Fruit fly (Drosophila melanogaster): ENCODE data around the gene CG12268.

The CG12268 gene

dm6 chr3R:23992823-23993797 lies 44.9 kb upstream of the CG12268 start, which contains the start of the genes Epp and Rab7 (continued):
- TF ChIP-seq CG2875 (GFP tag; optimal IDR thresholded peaks at IDR 0.05) (no peak), gcm (GFP tag; optimal IDR thresholded peaks at IDR 0.05) (peak; percentile 76), grau (tag; optimal IDR thresholded peaks at IDR 0.05) (peak; percentile 22), tin (GFP tag; optimal IDR thresholded peaks at IDR 0.05) (peak; percentile 10), CG17802 (tag; optimal IDR thresholded peaks at IDR 0.05) (no peak), tgo (GFP tag; IDR thresholded peaks at IDR 0.05) (no peak), stwl (tag; optimal IDR thresholded peaks at IDR 0.05) (peak; percentile 82), CG8290 (GFP tag; optimal IDR thresholded peaks at IDR 0.05) (peak; percentile 23), CG8290 (tag; optimal IDR thresholded peaks at IDR 0.05) (peak in 1 of 2 experiments; percentile 73), CG34376 (GFP tag; optimal IDR thresholded peaks at IDR 0.05) (peak; percentile 36), mld (GFP tag; IDR thresholded peaks at IDR 0.05; ENCODE audit: partially characterized antibody) (peak; percentile 84; the same call in 2 of the 3 replicates), ash1 (GFP tag; optimal IDR thresholded peaks at IDR 0.05) (peak; percentile 29), sens-2 (GFP tag; IDR thresholded peaks at IDR 0.05) (no peak), hb (GFP tag; IDR thresholded peaks at IDR 0.05; ENCODE audit: partially characterized antibody) (peak; percentile 86), sisA (GFP tag; IDR thresholded peaks at IDR 0.05) (peak; percentile 22; the same call in 1 of the 2 replicates), CG17829 (tag; optimal IDR thresholded peaks at IDR 0.05) (peak; percentile 36), CG13624 (GFP tag; optimal IDR thresholded peaks at IDR 0.05) (peak; percentile 97), CG7357 (GFP tag; IDR thresholded peaks at IDR 0.05) (0 out of 3 replicates have a peak, but pooled peaks have one; percentile 19), Hr51 (GFP tag; optimal IDR thresholded peaks at IDR 0.05) (peak in 1 of 2 experiments; percentile 52), CG11560 (tag; IDR thresholded peaks at IDR 0.05) (no peak), Atf6 (GFP tag; IDR thresholded peaks at IDR 0.05) (no peak), GATAe (GFP tag; conservative IDR thresholded peaks at IDR 0.05) (no peak), CG13123 (GFP tag; optimal IDR thresholded peaks at IDR 0.05) (peak; percentile 3), kay (GFP tag; optimal IDR thresholded peaks at IDR 0.05) (peak; percentile 57), p53 (GFP tag; optimal IDR thresholded peaks at IDR 0.05) (peak; percentile 32), Jarid2 (GFP tag; optimal IDR thresholded peaks at IDR 0.05) (no peak), trem (tag; optimal IDR thresholded peaks at IDR 0.05) (peak; percentile 54), Bteb2 (GFP tag; optimal IDR thresholded peaks at IDR 0.05) (peak; percentile 59), CG31224 (GFP tag; IDR thresholded peaks at IDR 0.05) (peak; percentile 52), Hsf (GFP tag; optimal IDR thresholded peaks at IDR 0.05) (peak; percentile 7), Dip3 (GFP tag; optimal IDR thresholded peaks at IDR 0.05) (peak; percentile 40), vvl (GFP tag; IDR thresholded peaks at IDR 0.05) (peak; percentile 63), sc (optimal IDR thresholded peaks at IDR 0.05) (no peak), sc (GFP tag; optimal IDR thresholded peaks at IDR 0.05) (no peak), PHDP (tag; optimal IDR thresholded peaks at IDR 0.05) (peak; percentile 44), CG12299 (tag; optimal IDR thresholded peaks at IDR 0.05) (peak; percentile 62), cas (GFP tag; IDR thresholded peaks at IDR 0.05) (no peak), Sox102F (GFP tag; optimal IDR thresholded peaks at IDR 0.05) (no peak), row (GFP tag; IDR thresholded peaks at IDR 0.05) (peak; percentile 25; the same call in 2 of the 3 replicates), mam (GFP tag; optimal IDR thresholded peaks at IDR 0.05) (peak; percentile 53), cwo (GFP tag; optimal IDR thresholded peaks at IDR 0.05) (peak; percentile 36), Dp (GFP tag; optimal IDR thresholded peaks at IDR 0.05) (peak; percentile 11), D19A (tag; optimal IDR thresholded peaks at IDR 0.05) (no peak), peb (GFP tag; IDR thresholded peaks at IDR 0.05) (no peak), CG9932 (GFP tag; IDR thresholded peaks at IDR 0.05) (peak; percentile 84), gce (GFP tag; IDR thresholded peaks at IDR 0.05) (no peak), sim (GFP tag; IDR thresholded peaks at IDR 0.05) (no peak), CTCF (GFP tag; optimal IDR thresholded peaks at IDR 0.05) (peak; percentile 29), CG34422 (GFP tag; IDR thresholded peaks at IDR 0.05) (peak; percentile 76; the same call in 2 of the 3 replicates), gt (GFP tag; IDR thresholded peaks at IDR 0.05) (no peak)

Data from whole organism, embryonic.